Fruit fly (Drosophila melanogaster) whole organism, embryonic: Measurements from ENCODE around the gene Ac76E.
A peak's percentile ranks its signal among the peaks of the same experiment; 100 is the strongest.

Experiments used
- Atf6 ChIP-seq: fragments of 200-800 bp; sonication (Bioruptor generic); IDR thresholded peaks from 2 replicates; pipeline ENCODE4 v1.3.6; 2022; ENCODE audit warnings: missing biosample characterization, missing genetic modification characterization
- C15 ChIP-seq: fragments of 200-800 bp; sonication (Bioruptor generic); IDR thresholded peaks from 3 replicates; pipeline ENCODE4 v1.3.6; 2022; ENCODE audit warnings: missing biosample characterization, missing genetic modification characterization
- CG10267 ChIP-seq: fragments of 200-800 bp; sonication (Bioruptor generic); optimal IDR thresholded peaks from 2 replicates; lab custom pipeline; 2018; ENCODE audit warnings: missing biosample characterization, mild to moderate bottlenecking, missing genetic modification characterization, moderate library complexity
- CG12391 ChIP-seq: fragments of 200-800 bp; sonication (Bioruptor generic); optimal IDR thresholded peaks from 3 replicates; lab custom pipeline; 2018; ENCODE audit warnings: missing biosample characterization, mild to moderate bottlenecking, missing genetic modification characterization, moderate library complexity
- CG12942 ChIP-seq: fragments of 200-800 bp; sonication (Bioruptor generic); optimal IDR thresholded peaks from 3 replicates; lab custom pipeline; 2016; ENCODE audit warnings: missing biosample characterization, missing genetic modification characterization
- CG13287 ChIP-seq: fragments of 200-800 bp; sonication (Bioruptor generic); IDR thresholded peaks from 2 replicates; pipeline ENCODE4 v1.3.6; 2022; ENCODE audit warnings: missing biosample characterization, missing genetic modification characterization; ENCODE audit not compliant: partially characterized antibody
- CG13624 ChIP-seq: fragments of 200-800 bp; sonication (Bioruptor generic); optimal IDR thresholded peaks from 2 replicates; lab custom pipeline; 2016; ENCODE audit warnings: missing biosample characterization, missing genetic modification characterization
- CG14710 ChIP-seq: fragments of 200-800 bp; sonication (Bioruptor generic); optimal IDR thresholded peaks from 3 replicates; lab custom pipeline; 2019; ENCODE audit warnings: missing biosample characterization, mild to moderate bottlenecking, missing genetic modification characterization, moderate library complexity
- CG16815 ChIP-seq: fragments of 200-800 bp; sonication (Bioruptor generic); optimal IDR thresholded peaks from 3 replicates; lab custom pipeline; 2017; ENCODE audit warnings: missing biosample characterization, mild to moderate bottlenecking, missing genetic modification characterization
- CG18011 ChIP-seq: fragments of 200-800 bp; sonication (Bioruptor generic); optimal IDR thresholded peaks from 2 replicates; lab custom pipeline; 2017; ENCODE audit warnings: missing biosample characterization, missing genetic modification characterization, mild to moderate bottlenecking, moderate library complexity, missing genotype
- CG18619 ChIP-seq: fragments of 200-800 bp; sonication (Bioruptor generic); optimal IDR thresholded peaks from 3 replicates; lab custom pipeline; 2017; ENCODE audit warnings: missing biosample characterization, mild to moderate bottlenecking, missing genetic modification characterization
- CG2199 ChIP-seq: fragments of 200-800 bp; sonication (Bioruptor generic); IDR thresholded peaks from 3 replicates; pipeline ENCODE4 v1.3.6; 2022; ENCODE audit warnings: missing biosample characterization, missing genetic modification characterization
- CG8290 ChIP-seq, 3 experiments: fragments of 200-800 bp; sonication (Bioruptor generic); optimal IDR thresholded peaks; 2 replicates each; lab custom pipeline; 2016 to 2019; ENCODE audit warnings: missing biosample characterization in 3 of 3, missing genetic modification characterization in 3 of 3, mild to moderate bottlenecking in 2 of 3, moderate library complexity in 1 of 3
- CG8388 ChIP-seq: fragments of 200-800 bp; sonication (Bioruptor generic); optimal IDR thresholded peaks from 2 replicates; lab custom pipeline; 2019; ENCODE audit warnings: missing biosample characterization, mild to moderate bottlenecking, missing genetic modification characterization, moderate library complexity
- CG9876 ChIP-seq: fragments of 200-800 bp; sonication (Bioruptor generic); optimal IDR thresholded peaks from 2 replicates; lab custom pipeline; 2016; ENCODE audit warnings: missing biosample characterization, missing genetic modification characterization
- CoRest ChIP-seq: fragments of 200-800 bp; sonication (Bioruptor generic); optimal IDR thresholded peaks from 3 replicates; lab custom pipeline; 2018; ENCODE audit warnings: missing biosample characterization, mild to moderate bottlenecking, missing genetic modification characterization, moderate library complexity
- D ChIP-seq, 2 experiments: fragments of 200-800 bp in 1 of 2; fragments of >200 bp in 1 of 2; sonication (Bioruptor generic) in 1 of 2; optimal IDR thresholded peaks; 2 replicates in 1 of 2; 3 replicates in 1 of 2; lab custom pipeline; 2017; ENCODE audit warnings: mild to moderate bottlenecking in 1 of 2, missing biosample characterization in 1 of 2, missing genetic modification characterization in 1 of 2, missing genetic modification reagents in 1 of 2
- Deaf1 ChIP-seq: fragments of 200-800 bp; optimal IDR thresholded peaks from 3 replicates; lab custom pipeline; 2019; ENCODE audit warnings: missing biosample characterization, mild to moderate bottlenecking, missing genetic modification characterization, moderate library complexity
- Dip2 ChIP-seq: fragments of 200-800 bp; sonication (Bioruptor generic); IDR thresholded peaks from 2 replicates; pipeline ENCODE4 v1.3.6; 2022; ENCODE audit warnings: missing biosample characterization, missing genetic modification characterization
- Doc3 ChIP-seq: fragments of 200-800 bp; sonication (Bioruptor generic); IDR thresholded peaks from 3 replicates; pipeline ENCODE4 v1.3.6; 2022; ENCODE audit warnings: missing biosample characterization, missing genetic modification characterization; ENCODE audit not compliant: partially characterized antibody
- Fer1 ChIP-seq: fragments of 200-800 bp; sonication (Bioruptor generic); optimal IDR thresholded peaks from 2 replicates; lab custom pipeline; 2017; ENCODE audit warnings: missing biosample characterization, mild to moderate bottlenecking, missing genetic modification characterization
- Hey ChIP-seq: fragments of 200-800 bp; sonication (Bioruptor generic); optimal IDR thresholded peaks from 3 replicates; lab custom pipeline; 2018; ENCODE audit warnings: missing biosample characterization, mild to moderate bottlenecking, missing genetic modification characterization
- Oaz ChIP-seq: fragments of 200-800 bp; sonication (Bioruptor generic); IDR thresholded peaks from 2 replicates; pipeline ENCODE4 v1.3.6; 2022; ENCODE audit warnings: missing biosample characterization, missing genetic modification characterization
- Ptx1 ChIP-seq: fragments of 200-800 bp; sonication (Bioruptor generic); IDR thresholded peaks from 2 replicates; pipeline ENCODE4 v1.3.6; 2022; ENCODE audit warnings: missing biosample characterization, missing genetic modification characterization
- ato ChIP-seq: fragments of 200-800 bp; sonication (Bioruptor generic); IDR thresholded peaks from 2 replicates; pipeline ENCODE4 v1.3.6; 2022; ENCODE audit warnings: missing biosample characterization, missing genetic modification characterization; ENCODE audit not compliant: partially characterized antibody
- bbx ChIP-seq: fragments of 200-800 bp; sonication (Bioruptor generic); IDR thresholded peaks from 2 replicates; pipeline ENCODE4 v1.3.6; 2022; ENCODE audit warnings: missing biosample characterization, missing genetic modification characterization; ENCODE audit not compliant: partially characterized antibody
- ci ChIP-seq: fragments of 200-800 bp; sonication (Bioruptor generic); IDR thresholded peaks from 3 replicates; pipeline ENCODE4 v1.3.6; 2022; ENCODE audit warnings: missing biosample characterization, missing genetic modification characterization
- dimm ChIP-seq: fragments of 200-800 bp; sonication (Bioruptor generic); IDR thresholded peaks from 2 replicates; pipeline ENCODE4 v1.3.6; 2022; ENCODE audit warnings: missing biosample characterization, missing genetic modification characterization
- grau ChIP-seq: fragments of 200-800 bp; optimal IDR thresholded peaks from 3 replicates; lab custom pipeline; 2019; ENCODE audit warnings: missing biosample characterization, mild to moderate bottlenecking, missing genetic modification characterization, moderate library complexity
- lbe ChIP-seq: fragments of 200-800 bp; sonication (Bioruptor generic); optimal IDR thresholded peaks from 2 replicates; lab custom pipeline; 2016; ENCODE audit warnings: missing biosample characterization, mild to moderate bottlenecking, missing genetic modification characterization
- lola ChIP-seq, 3 experiments: fragments of >200 bp in 2 of 3; fragments of 200-800 bp in 1 of 3; sonication (Bioruptor generic) in 1 of 3; optimal IDR thresholded peaks; 2 replicates each; lab custom pipeline; 2017 to 2019; ENCODE audit warnings: missing biosample characterization in 3 of 3, missing genetic modification characterization in 3 of 3, mild to moderate bottlenecking in 1 of 3, moderate library complexity in 1 of 3
- luna ChIP-seq: fragments of 200-800 bp; sonication (Bioruptor generic); optimal IDR thresholded peaks from 2 replicates; lab custom pipeline; 2016; ENCODE audit warnings: missing biosample characterization, missing genetic modification characterization
- mld ChIP-seq: fragments of 200-800 bp; sonication (Bioruptor generic); IDR thresholded peaks from 3 replicates; pipeline ENCODE4 v1.3.6; 2022; ENCODE audit warnings: missing biosample characterization, missing genetic modification characterization; ENCODE audit not compliant: partially characterized antibody
- nerfin-1 ChIP-seq: fragments of 200-800 bp; sonication (Bioruptor generic); optimal IDR thresholded peaks from 3 replicates; lab custom pipeline; 2019; ENCODE audit warnings: missing biosample characterization, mild to moderate bottlenecking, missing genetic modification characterization, moderate library complexity
- pfk ChIP-seq: fragments of 200-800 bp; sonication (Bioruptor generic); optimal IDR thresholded peaks from 2 replicates; lab custom pipeline; 2018; ENCODE audit warnings: missing biosample characterization, mild to moderate bottlenecking, missing genetic modification characterization, moderate library complexity
- pzg ChIP-seq: fragments of 200-800 bp; sonication (Bioruptor generic); optimal IDR thresholded peaks from 3 replicates; lab custom pipeline; 2018; ENCODE audit warnings: missing biosample characterization, mild to moderate bottlenecking, missing genetic modification characterization, moderate library complexity
- sc ChIP-seq, 3 experiments: fragments of >200 bp in 2 of 3; fragments of 200-800 bp in 1 of 3; sonication (Bioruptor generic) in 1 of 3; optimal IDR thresholded peaks; 2 replicates in 2 of 3; 3 replicates in 1 of 3; lab custom pipeline; 2017; ENCODE audit warnings: mild to moderate bottlenecking in 1 of 3, missing biosample characterization in 1 of 3, missing genetic modification characterization in 1 of 3, missing genetic modification reagents in 1 of 3
- sd ChIP-seq: fragments of 200-800 bp; sonication (Bioruptor generic); optimal IDR thresholded peaks from 3 replicates; lab custom pipeline; 2018; ENCODE audit warnings: missing biosample characterization, mild to moderate bottlenecking, missing genetic modification characterization, moderate library complexity
- slbo ChIP-seq: fragments of 200-800 bp; sonication (Bioruptor generic); IDR thresholded peaks from 2 replicates; pipeline ENCODE4 v1.3.6; 2022; ENCODE audit warnings: missing biosample characterization, missing genetic modification characterization
- stc ChIP-seq: fragments of 200-800 bp; sonication (Bioruptor generic); IDR thresholded peaks from 2 replicates; pipeline ENCODE4 v1.3.6; 2022; ENCODE audit warnings: missing biosample characterization, missing genetic modification characterization
- sug ChIP-seq: fragments of 200-800 bp; optimal IDR thresholded peaks from 2 replicates; lab custom pipeline; 2019; ENCODE audit warnings: missing biosample characterization, mild to moderate bottlenecking, missing genetic modification characterization, moderate library complexity
- tap ChIP-seq: fragments of 200-800 bp; optimal IDR thresholded peaks from 3 replicates; lab custom pipeline; 2019; ENCODE audit warnings: missing biosample characterization, mild to moderate bottlenecking, missing genetic modification characterization, moderate library complexity
- ttk ChIP-seq: fragments of 200-800 bp; sonication (Bioruptor generic); IDR thresholded peaks from 2 replicates; pipeline ENCODE4 v2.1.2; 2022; ENCODE audit warnings: missing biosample characterization, missing genetic modification characterization
- tup ChIP-seq: fragments of 200-800 bp; sonication (Bioruptor generic); optimal IDR thresholded peaks from 2 replicates; lab custom pipeline; 2016; ENCODE audit warnings: missing biosample characterization, mild to moderate bottlenecking, missing genetic modification characterization, moderate library complexity
- tx ChIP-seq: fragments of 200-800 bp; sonication (Bioruptor generic); optimal IDR thresholded peaks from 2 replicates; lab custom pipeline; 2016; ENCODE audit warnings: missing biosample characterization, missing genetic modification characterization
- unc-4 ChIP-seq: fragments of 200-800 bp; sonication (Bioruptor generic); IDR thresholded peaks from 2 replicates; pipeline ENCODE4 v1.3.6; 2022; ENCODE audit warnings: missing biosample characterization, missing genetic modification characterization; ENCODE audit not compliant: partially characterized antibody
- wdn ChIP-seq: fragments of 200-800 bp; sonication (Bioruptor generic); IDR thresholded peaks from 2 replicates; pipeline ENCODE4 v1.3.6; 2022; ENCODE audit warnings: missing biosample characterization, missing genetic modification characterization

Gene Ac76E

DNA sequence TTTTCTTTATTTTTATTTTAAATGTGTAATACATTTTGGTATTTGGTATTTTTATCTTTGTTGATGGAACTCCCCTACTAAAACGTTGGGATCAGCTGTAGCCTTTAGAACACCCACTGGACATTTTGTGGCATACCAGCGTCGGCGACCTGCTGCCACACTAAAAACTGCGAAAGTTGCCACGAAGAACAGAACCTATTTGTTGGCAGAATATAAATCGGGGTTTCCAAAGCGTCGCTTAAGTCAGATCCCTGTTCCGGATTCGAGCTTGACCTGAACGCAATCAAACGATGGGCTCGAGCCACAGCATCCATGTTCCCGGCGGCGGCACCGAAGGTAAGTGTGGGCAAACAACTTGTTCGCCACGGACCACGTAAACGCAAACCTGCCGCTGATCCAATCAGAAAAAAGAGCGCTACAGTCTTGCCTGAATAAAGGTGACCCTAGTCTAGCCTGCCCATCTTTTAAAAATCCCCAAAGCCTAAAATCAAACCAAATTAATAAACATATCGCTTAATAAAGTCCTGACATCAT is 14.2 kb upstream of the Ac76E start, which contains the start of gene Grasp65 (continued):
- TF ChIP-seq CG10267 (tag; lab: Kevin White, UChicago) (peak; percentile 59), CG2199 (GFP tag; lab: Robert Waterston, UW) (no peak), Oaz (GFP tag; lab: Robert Waterston, UW) (no peak), CG9876 (GFP tag; lab: Kevin White, UChicago) (no peak), sug (tag; lab: Kevin White, UChicago) (peak; percentile 27), pfk (GFP tag; lab: Kevin White, UChicago) (no peak), CG8388 (GFP tag; lab: Kevin White, UChicago) (no peak), D (optimal IDR thresholded peaks at IDR 0.05; lab: Kevin White, UChicago) (no peak), D (GFP tag; optimal IDR thresholded peaks at IDR 0.05; lab: Kevin White, UChicago) (no peak), tx (GFP tag; lab: Kevin White, UChicago) (no peak), C15 (GFP tag; lab: Robert Waterston, UW) (no peak), bbx (GFP tag; lab: Robert Waterston, UW) (peak; percentile 40; the same call in 1 of the 2 replicates), dimm (GFP tag; lab: Robert Waterston, UW) (no peak), Doc3 (GFP tag; lab: Robert Waterston, UW) (no peak), CG18011 (GFP tag; lab: Kevin White, UChicago) (no peak), CG8290 (GFP tag; optimal IDR thresholded peaks at IDR 0.05; lab: Kevin White, UChicago) (no peak), CG8290 (tag; optimal IDR thresholded peaks at IDR 0.05; lab: Kevin White, UChicago) (peak in 1 of 2 experiments; percentile 16), Hey (no peak), ato (0 out of 2 replicates have a peak, but pooled peaks have one; percentile 26), CG16815 (GFP tag; lab: Kevin White, UChicago) (no peak), CG13287 (GFP tag; lab: Robert Waterston, UW) (peak; percentile 51; the same call in 1 of the 2 replicates), CG14710 (tag; lab: Kevin White, UChicago) (peak; percentile 33), CG13624 (GFP tag; lab: Kevin White, UChicago) (no peak), Atf6 (GFP tag; lab: Robert Waterston, UW) (peak; percentile 23; the same call in 1 of the 2 replicates), Fer1 (GFP tag; lab: Kevin White, UChicago) (peak; percentile 18), Ptx1 (GFP tag; lab: Robert Waterston, UW) (no peak), unc-4 (GFP tag; lab: Robert Waterston, UW) (no peak; the same call in 1 of the 2 replicates), nerfin-1 (tag; lab: Kevin White, UChicago) (peak; percentile 14), luna (GFP tag; lab: Kevin White, UChicago) (no peak), CoRest (tag; lab: Kevin White, UChicago) (no peak), tup (GFP tag; lab: Kevin White, UChicago) (no peak), lbe (GFP tag; lab: Kevin White, UChicago) (no peak), ttk (GFP tag; lab: Robert Waterston, UW) (no peak), mld (GFP tag; lab: Robert Waterston, UW) (no peak), CG12942 (no peak), sc (optimal IDR thresholded peaks at IDR 0.05; lab: Kevin White, UChicago) (no peak), sc (GFP tag; optimal IDR thresholded peaks at IDR 0.05; lab: Kevin White, UChicago) (no peak), sd (peak; percentile 56), grau (peak; percentile 89), lola (GFP tag; optimal IDR thresholded peaks at IDR 0.05; lab: Kevin White, UChicago) (no peak), wdn (GFP tag; lab: Robert Waterston, UW) (no peak), ci (no peak), CG18619 (GFP tag; lab: Kevin White, UChicago) (no peak), tap (tag; lab: Kevin White, UChicago) (peak; percentile 32), CG12391 (tag; lab: Kevin White, UChicago) (peak; percentile 35), slbo (GFP tag; lab: Robert Waterston, UW) (peak; percentile 26; the same call in 1 of the 2 replicates), Deaf1 (no peak), Dip2 (GFP tag; lab: Robert Waterston, UW) (no peak), stc (GFP tag; lab: Robert Waterston, UW) (no peak), pzg (GFP tag; lab: Kevin White, UChicago) (peak; percentile 66)
